Fruit fly (Drosophila melanogaster) whole organism, prepupa: Measurements from ENCODE around the gene Pura.

Source experiments
- Blimp-1 ChIP-seq: fragments of 200-800 bp; sonication (Bioruptor generic); optimal IDR thresholded peaks from 3 replicates; lab custom pipeline; 2017; ENCODE audit warnings: missing biosample characterization, missing genetic modification characterization, mild to moderate bottlenecking, moderate library complexity, missing genetic modification reagents
- CG10669 ChIP-seq: fragments of 200-800 bp; sonication (Bioruptor generic); optimal IDR thresholded peaks from 3 replicates; lab custom pipeline; 2018; ENCODE audit warnings: missing biosample characterization, mild to moderate bottlenecking, missing genetic modification characterization, moderate library complexity
- CG11294 ChIP-seq: fragments of 200-800 bp; sonication (Bioruptor generic); IDR thresholded peaks from 2 replicates; pipeline ENCODE4 v1.3.6; 2022; ENCODE audit warnings: missing biosample characterization, missing genetic modification characterization
- CG15336 ChIP-seq: fragments of 200-800 bp; sonication (Bioruptor generic); IDR thresholded peaks from 2 replicates; pipeline ENCODE4 v1.3.6; 2022; ENCODE audit warnings: missing biosample characterization, missing genetic modification characterization
- CG1621 ChIP-seq: fragments of 200-800 bp; sonication (Bioruptor generic); optimal IDR thresholded peaks from 3 replicates; lab custom pipeline; 2018; ENCODE audit warnings: missing biosample characterization, mild to moderate bottlenecking, missing genetic modification characterization
- CG16779 ChIP-seq: fragments of 200-800 bp; sonication (Bioruptor generic); optimal IDR thresholded peaks from 3 replicates; lab custom pipeline; 2017; ENCODE audit warnings: missing biosample characterization, mild to moderate bottlenecking, missing genetic modification characterization
- CG3032 ChIP-seq: fragments of 200-800 bp; optimal IDR thresholded peaks from 2 replicates; lab custom pipeline; 2019; ENCODE audit warnings: missing biosample characterization, mild to moderate bottlenecking, missing genetic modification characterization, moderate library complexity
- CG32006 ChIP-seq: fragments of 200-800 bp; sonication (Bioruptor generic); optimal IDR thresholded peaks from 3 replicates; lab custom pipeline; 2017; ENCODE audit warnings: missing biosample characterization, mild to moderate bottlenecking, missing genetic modification characterization
- CG34406 ChIP-seq: fragments of 200-800 bp; sonication (Bioruptor generic); optimal IDR thresholded peaks from 3 replicates; lab custom pipeline; 2016; ENCODE audit warnings: missing biosample characterization, missing genetic modification characterization
- CG3919 ChIP-seq: fragments of 200-800 bp; sonication (Bioruptor generic); optimal IDR thresholded peaks from 3 replicates; lab custom pipeline; 2016; ENCODE audit warnings: missing biosample characterization, missing genetic modification characterization
- CG4318 ChIP-seq: fragments of 200-800 bp; sonication (Bioruptor generic); optimal IDR thresholded peaks from 3 replicates; lab custom pipeline; 2017; ENCODE audit warnings: missing biosample characterization, mild to moderate bottlenecking, missing genetic modification characterization
- CG6163 ChIP-seq: fragments of 200-800 bp; sonication (Bioruptor generic); IDR thresholded peaks from 3 replicates; pipeline ENCODE4 v1.3.6; 2022; ENCODE audit warnings: missing biosample characterization, missing genetic modification characterization
- CG6276 ChIP-seq: fragments of 200-800 bp; sonication (Bioruptor generic); optimal IDR thresholded peaks from 2 replicates; lab custom pipeline; 2017; ENCODE audit warnings: missing biosample characterization, mild to moderate bottlenecking, missing genetic modification characterization
- CG6792 ChIP-seq: fragments of 200-800 bp; sonication (Bioruptor generic); optimal IDR thresholded peaks from 3 replicates; lab custom pipeline; 2016; ENCODE audit warnings: missing biosample characterization, missing genetic modification characterization
- CG6808 ChIP-seq: fragments of 200-800 bp; sonication (Bioruptor generic); optimal IDR thresholded peaks from 3 replicates; lab custom pipeline; 2017; ENCODE audit warnings: missing biosample characterization, missing genetic modification characterization, mild to moderate bottlenecking, moderate library complexity, missing genetic modification reagents
- CG6854 ChIP-seq: fragments of 200-800 bp; sonication (Bioruptor generic); optimal IDR thresholded peaks from 2 replicates; lab custom pipeline; 2017; ENCODE audit warnings: missing biosample characterization, mild to moderate bottlenecking, missing genetic modification characterization
- CG7368 ChIP-seq: fragments of 200-800 bp; sonication (Bioruptor generic); optimal IDR thresholded peaks from 3 replicates; lab custom pipeline; 2016; ENCODE audit warnings: missing biosample characterization, missing genetic modification characterization
- CG8119 ChIP-seq: fragments of 200-800 bp; sonication (Bioruptor generic); IDR thresholded peaks from 3 replicates; pipeline ENCODE4 v1.3.6; 2022; ENCODE audit warnings: missing biosample characterization, missing genetic modification characterization
- CG8319 ChIP-seq: fragments of 200-800 bp; sonication (Bioruptor generic); optimal IDR thresholded peaks from 3 replicates; lab custom pipeline; 2016; ENCODE audit warnings: missing biosample characterization, missing genetic modification characterization
- CG9139 ChIP-seq: fragments of 200-800 bp; sonication (Bioruptor generic); optimal IDR thresholded peaks from 3 replicates; lab custom pipeline; 2017; ENCODE audit warnings: missing biosample characterization, mild to moderate bottlenecking, missing genetic modification characterization
- Eip78C ChIP-seq: fragments of 200-800 bp; sonication (Bioruptor generic); peaks from one replicate; lab custom pipeline; 2016; ENCODE audit warnings: missing biosample characterization, missing genetic modification characterization
- Ets96B ChIP-seq: fragments of 200-800 bp; optimal IDR thresholded peaks from 2 replicates; lab custom pipeline; 2019; ENCODE audit warnings: missing biosample characterization, mild to moderate bottlenecking, missing genetic modification characterization, moderate library complexity
- Gug ChIP-seq: fragments of 200-800 bp; sonication (Bioruptor generic); IDR thresholded peaks from 2 replicates; pipeline ENCODE4 v1.3.6; 2022; ENCODE audit warnings: missing biosample characterization, missing genetic modification characterization
- Hr38 ChIP-seq: sonication (Bioruptor generic); optimal IDR thresholded peaks from 2 replicates; lab custom pipeline; 2016; ENCODE audit warnings: missing biosample characterization, missing genetic modification characterization
- Hr4 ChIP-seq: fragments of 200-800 bp; sonication (Bioruptor generic); optimal IDR thresholded peaks from 3 replicates; lab custom pipeline; 2016; ENCODE audit warnings: missing biosample characterization, missing genetic modification characterization
- Met ChIP-seq: fragments of 200-800 bp; sonication (Bioruptor generic); optimal IDR thresholded peaks from 3 replicates; lab custom pipeline; 2016; ENCODE audit warnings: missing biosample characterization, missing genetic modification characterization
- OdsH ChIP-seq: fragments of 200-800 bp; sonication (Bioruptor generic); optimal IDR thresholded peaks from 3 replicates; lab custom pipeline; 2016; ENCODE audit warnings: missing biosample characterization, missing genetic modification characterization
- Sox14 ChIP-seq: fragments of 200-800 bp; sonication (Bioruptor generic); optimal IDR thresholded peaks from 3 replicates; lab custom pipeline; 2016; ENCODE audit warnings: missing biosample characterization, missing genetic modification characterization
- Sox15 ChIP-seq: fragments of 200-800 bp; sonication (Bioruptor generic); optimal IDR thresholded peaks from 3 replicates; lab custom pipeline; 2016; ENCODE audit warnings: missing biosample characterization, missing genetic modification characterization
- achi ChIP-seq: fragments of 200-800 bp; sonication (Bioruptor generic); optimal IDR thresholded peaks from 3 replicates; lab custom pipeline; 2016; ENCODE audit warnings: missing biosample characterization, missing genetic modification characterization
- acj6 ChIP-seq: fragments of 200-800 bp; sonication (Bioruptor generic); optimal IDR thresholded peaks from 3 replicates; lab custom pipeline; 2016; ENCODE audit warnings: missing biosample characterization, missing genetic modification characterization
- cyc ChIP-seq: fragments of 200-800 bp; sonication (Bioruptor generic); optimal IDR thresholded peaks from 3 replicates; lab custom pipeline; 2016; ENCODE audit warnings: missing biosample characterization, missing genetic modification characterization
- dac ChIP-seq: fragments of 200-800 bp; sonication (Bioruptor generic); optimal IDR thresholded peaks from 2 replicates; lab custom pipeline; 2017; ENCODE audit warnings: missing biosample characterization, mild to moderate bottlenecking, missing genetic modification characterization
- dsx ChIP-seq: fragments of 200-800 bp; optimal IDR thresholded peaks from 3 replicates; lab custom pipeline; 2019; ENCODE audit warnings: missing biosample characterization, mild to moderate bottlenecking, missing genetic modification characterization, moderate library complexity; ENCODE audit not compliant: poor library complexity, severe bottlenecking
- eg ChIP-seq: fragments of 200-800 bp; sonication (Bioruptor generic); IDR thresholded peaks from 3 replicates; pipeline ENCODE4 v1.3.6; 2022; ENCODE audit warnings: missing biosample characterization, missing genetic modification characterization
- esn ChIP-seq: fragments of 200-800 bp; sonication (Bioruptor generic); optimal IDR thresholded peaks from 2 replicates; lab custom pipeline; 2016; ENCODE audit warnings: missing biosample characterization, mild to moderate bottlenecking, missing genetic modification characterization, moderate library complexity
- fd85E ChIP-seq: fragments of 200-800 bp; sonication (Bioruptor generic); optimal IDR thresholded peaks from 3 replicates; lab custom pipeline; 2016; ENCODE audit warnings: missing biosample characterization, missing genetic modification characterization
- fkh ChIP-seq: fragments of 200-800 bp; sonication (Bioruptor generic); optimal IDR thresholded peaks from 3 replicates; lab custom pipeline; 2017; ENCODE audit warnings: missing biosample characterization, mild to moderate bottlenecking, missing genetic modification characterization, moderate library complexity
- spab ChIP-seq: fragments of 200-800 bp; sonication (Bioruptor generic); optimal IDR thresholded peaks from 2 replicates; lab custom pipeline; 2017; ENCODE audit warnings: missing biosample characterization, mild to moderate bottlenecking, missing genetic modification characterization, missing genetic modification reagents
- ss ChIP-seq, 2 experiments: fragments of 200-800 bp; sonication (Bioruptor generic); optimal IDR thresholded peaks; 2 replicates in 1 of 2; 3 replicates in 1 of 2; lab custom pipeline; 2017 to 2018; ENCODE audit warnings: mild to moderate bottlenecking in 2 of 2, missing biosample characterization in 2 of 2, missing genetic modification characterization in 2 of 2, moderate library complexity in 1 of 2
- svp ChIP-seq: fragments of 200-800 bp; sonication (Bioruptor generic); peaks from one replicate; lab custom pipeline; 2016; ENCODE audit warnings: missing biosample characterization, missing genetic modification characterization
- topi ChIP-seq: fragments of 200-800 bp; sonication (Bioruptor generic); optimal IDR thresholded peaks from 3 replicates; lab custom pipeline; 2016; ENCODE audit warnings: missing biosample characterization, missing genetic modification characterization
- vri ChIP-seq: fragments of 200-800 bp; sonication (Bioruptor generic); optimal IDR thresholded peaks from 3 replicates; lab custom pipeline; 2016; ENCODE audit warnings: missing biosample characterization, mild to moderate bottlenecking, missing genetic modification characterization

The Pura gene

dm6 chr3L:7592113-7592752, 658 bp upstream of the Pura start (continued):
- TF ChIP-seq Hr38 (no peak), fkh (GFP tag; lab: Kevin White, UChicago) (no peak), Hr4 (GFP tag; lab: Kevin White, UChicago) (peak; percentile 4), ss (GFP tag; optimal IDR thresholded peaks at IDR 0.05; lab: Kevin White, UChicago) (peak; percentile 17 to 19), Met (GFP tag; lab: Kevin White, UChicago) (no peak), OdsH (GFP tag; lab: Kevin White, UChicago) (peak; percentile 34), vri (GFP tag; lab: Kevin White, UChicago) (no peak), CG4318 (GFP tag; lab: Kevin White, UChicago) (peak; percentile 55), acj6 (GFP tag; lab: Kevin White, UChicago) (peak; percentile 31), CG3032 (peak; percentile 54), dac (peak; percentile 17), CG16779 (peak; percentile 2), CG11294 (no peak), topi (GFP tag; lab: Kevin White, UChicago) (no peak), Gug (GFP tag; lab: Robert Waterston, UW) (0 out of 2 replicates have a peak, but pooled peaks have one; percentile 15)

dm6 chr3L:7598329-7598728, 5.4 kb downstream of the Pura start:
- TF ChIP-seq CG32006 (GFP tag; lab: Kevin White, UChicago) = peak; percentile 65
- TF ChIP-seq CG4318 (GFP tag; lab: Kevin White, UChicago) = peak; percentile 36
- peak; percentile 22 for TF ChIP-seq CG3919 (GFP tag; lab: Kevin White, UChicago)
- TF ChIP-seq CG6792 = no peak
- TF ChIP-seq Eip78C (GFP tag; lab: Kevin White, UChicago) = peak; percentile 72
- peak; percentile 82 for TF ChIP-seq eg
- peak; percentile 32 for TF ChIP-seq CG6276
- peak; percentile 10 for TF ChIP-seq CG6808 (GFP tag; lab: Kevin White, UChicago)
- TF ChIP-seq Hr4 (GFP tag; lab: Kevin White, UChicago) = peak; percentile 79
- no peak for TF ChIP-seq fkh (GFP tag; lab: Kevin White, UChicago)
- no peak; the same call in 1 of the 2 replicates for TF ChIP-seq Gug (GFP tag; lab: Robert Waterston, UW)
- no peak for TF ChIP-seq ss (GFP tag; optimal IDR thresholded peaks at IDR 0.05; lab: Kevin White, UChicago)
- TF ChIP-seq achi (GFP tag; lab: Kevin White, UChicago) = peak; percentile 24
- peak; percentile 8 for TF ChIP-seq acj6 (GFP tag; lab: Kevin White, UChicago)
- TF ChIP-seq svp (GFP tag; lab: Kevin White, UChicago) = peak; percentile 73
- peak; percentile 70 for TF ChIP-seq CG6163 (GFP tag; lab: Robert Waterston, UW)
- peak; percentile 42; the same call in 1 of the 2 replicates for TF ChIP-seq CG11294
- peak; percentile 80 for TF ChIP-seq CG15336 (GFP tag; lab: Robert Waterston, UW)
- TF ChIP-seq fd85E = no peak
- peak; percentile 7 for TF ChIP-seq CG10669 (GFP tag; lab: Kevin White, UChicago)
- TF ChIP-seq OdsH (GFP tag; lab: Kevin White, UChicago) = peak; percentile 12
- peak; percentile 80 for TF ChIP-seq CG8119

dm6 chr3L:7601122-7601841, 8.4 kb downstream of the Pura start:
- TF ChIP-seq cyc (GFP tag; lab: Kevin White, UChicago) (peak; percentile 66), CG1621 (tag; lab: Kevin White, UChicago) (peak; percentile 17), CG10669 (GFP tag; lab: Kevin White, UChicago) (peak; percentile 51), CG7368 (GFP tag; lab: Kevin White, UChicago) (peak; percentile 32), spab (GFP tag; lab: Kevin White, UChicago) (peak; percentile 70), Hr38 (no peak), CG9139 (peak; percentile 38), Sox14 (GFP tag; lab: Kevin White, UChicago) (peak; percentile 54), svp (GFP tag; lab: Kevin White, UChicago) (peak; percentile 89), CG6808 (GFP tag; lab: Kevin White, UChicago) (peak; percentile 62), Sox15 (GFP tag; lab: Kevin White, UChicago) (peak; percentile 22), Met (GFP tag; lab: Kevin White, UChicago) (peak; percentile 72), CG3032 (peak; percentile 66), CG34406 (GFP tag; lab: Kevin White, UChicago) (peak; percentile 60), Blimp-1 (GFP tag; lab: Kevin White, UChicago) (peak; percentile 24), dsx (GFP tag; lab: Kevin White, UChicago) (peak; percentile 39), CG6163 (GFP tag; lab: Robert Waterston, UW) (peak; percentile 77), Ets96B (tag; lab: Kevin White, UChicago) (peak; percentile 67), achi (GFP tag; lab: Kevin White, UChicago) (peak; percentile 68), dac (no peak), esn (GFP tag; lab: Kevin White, UChicago) (peak; percentile 81), CG8119 (peak; percentile 54; the same call in 1 of the 3 replicates), CG6854 (peak; percentile 8), CG8319 (GFP tag; lab: Kevin White, UChicago) (peak; percentile 1), fd85E (no peak), CG4318 (GFP tag; lab: Kevin White, UChicago) (no peak)
